Worm (Caenorhabditis elegans): ENCODE data around the gene map-1.

The map-1 gene

ce11 chrIV:3686765-3687164 is at the start of gene map-1:
TSS of gene map-1 (minus strand) at chrIV:3686865.
- no peak for TF ChIP-seq unc-62 (GFP tag; optimal IDR thresholded peaks at IDR 0.05)

- no peak for TF ChIP-seq unc-62 (GFP tag; optimal IDR thresholded peaks at IDR 0.05)
Measured at ce11 chrIV:3736244-3736643, 49.6 kb upstream of the map-1 start.

- no peak for TF ChIP-seq unc-62 (GFP tag; optimal IDR thresholded peaks at IDR 0.05)
Measured at ce11 chrIV:3733287-3733686, 46.6 kb upstream of the map-1 start.

- no peak for TF ChIP-seq unc-62 (GFP tag; optimal IDR thresholded peaks at IDR 0.05)
Measured at ce11 chrIV:3731430-3731829, 44.8 kb upstream of the map-1 start.

- TF ChIP-seq unc-62 (GFP tag; optimal IDR thresholded peaks at IDR 0.05) = no peak
Measured at ce11 chrIV:3725845-3726244, 39.2 kb upstream of the map-1 start, which contains the start of gene smgl-2. TSS of gene smgl-2 (plus strand) at chrIV:3726164.

- no peak for TF ChIP-seq unc-62 (GFP tag; optimal IDR thresholded peaks at IDR 0.05)
Measured at ce11 chrIV:3725361-3725760, 38.7 kb upstream of the map-1 start, which contains the start of gene Y37E11AM.2. TSS of gene Y37E11AM.2 (minus strand) at chrIV:3725461.

- no peak for TF ChIP-seq unc-62 (GFP tag; optimal IDR thresholded peaks at IDR 0.05)
Measured at ce11 chrIV:3722690-3723089, 36.0 kb upstream of the map-1 start, which contains the start of gene Y37E11AM.4. TSS of gene Y37E11AM.4 (minus strand) at chrIV:3722790.

- TF ChIP-seq unc-62 (GFP tag; optimal IDR thresholded peaks at IDR 0.05) = no peak
Measured at ce11 chrIV:3721973-3722372, 35.3 kb upstream of the map-1 start.

- no peak for TF ChIP-seq unc-62 (GFP tag; optimal IDR thresholded peaks at IDR 0.05)
Measured at ce11 chrIV:3720644-3721043, 34.0 kb upstream of the map-1 start.

ce11 chrIV:3719057-3719456 is 32.4 kb upstream of the map-1 start, which contains the start of gene Y37E11AM.3:
TSS of gene Y37E11AM.3 (minus strand) at chrIV:3719157.
- TF ChIP-seq unc-62 (GFP tag; optimal IDR thresholded peaks at IDR 0.05) = no peak

- TF ChIP-seq unc-62 (GFP tag; optimal IDR thresholded peaks at IDR 0.05) = no peak
Measured at ce11 chrIV:3710737-3711136, 24.1 kb upstream of the map-1 start.

ce11 chrIV:3709200-3709599 is 22.5 kb upstream of the map-1 start, which contains the start of gene Y37E11AL.1:
TSS of gene Y37E11AL.1 (plus strand) at chrIV:3709500.
- no peak for TF ChIP-seq unc-62 (GFP tag; optimal IDR thresholded peaks at IDR 0.05)

- TF ChIP-seq unc-62 (GFP tag; optimal IDR thresholded peaks at IDR 0.05) = no peak
Measured at ce11 chrIV:3701892-3702291, 15.2 kb upstream of the map-1 start, which contains the start of gene Y37E11AL.12. TSS of gene Y37E11AL.12 (minus strand) at chrIV:3701992.

- TF ChIP-seq unc-62 (GFP tag; optimal IDR thresholded peaks at IDR 0.05) = no peak
Measured at ce11 chrIV:3700554-3700953, 13.9 kb upstream of the map-1 start, which contains the start of gene Y37E11AL.9. TSS of gene Y37E11AL.9 (minus strand) at chrIV:3700654.

- TF ChIP-seq unc-62 (GFP tag; optimal IDR thresholded peaks at IDR 0.05) = no peak
Measured at ce11 chrIV:3698201-3698600, 11.5 kb upstream of the map-1 start, which contains the start of gene Y37E11AL.2. TSS of gene Y37E11AL.2 (plus strand) at chrIV:3698501.

ce11 chrIV:3694638-3695037 is 8.0 kb upstream of the map-1 start, which contains the start of the genes taf-6.2 and Y37E11AL.3:
TSS of gene taf-6.2 (minus strand) at chrIV:3694733.
TSS of gene Y37E11AL.3 (plus strand) at chrIV:3694935.
- TF ChIP-seq unc-62 (GFP tag; optimal IDR thresholded peaks at IDR 0.05) = no peak

- TF ChIP-seq unc-62 (GFP tag; optimal IDR thresholded peaks at IDR 0.05) = no peak
Measured at ce11 chrIV:3688050-3688449, 1.4 kb upstream of the map-1 start.

ce11 chrIV:3686260-3686659 is 405 bp downstream of the map-1 start:
- no peak for TF ChIP-seq unc-62 (GFP tag; optimal IDR thresholded peaks at IDR 0.05)
